Fruit fly (Drosophila melanogaster) whole organism: Measurements from ENCODE around the gene ND-23.

ENCODE experiments used
- CG8478 ChIP-seq: fragments of >200 bp; optimal IDR thresholded peaks from 2 replicates; lab custom pipeline; 2018; ENCODE audit warnings: inconsistent platforms
- Dll ChIP-seq: fragments of >200 bp; optimal IDR thresholded peaks from 2 replicates; lab custom pipeline; 2017
- EcR ChIP-seq, 2 experiments: fragments of >200 bp; optimal IDR thresholded peaks; 2 replicates each; lab custom pipeline; 2017; ENCODE audit warnings: missing biosample characterization in 2 of 2, missing genetic modification characterization in 2 of 2, missing genetic modification reagents in 2 of 2
- pan ChIP-seq: fragments of >200 bp; optimal IDR thresholded peaks from 2 replicates; lab custom pipeline; 2017
- psq ChIP-seq: fragments of >200 bp; optimal IDR thresholded peaks from 2 replicates; lab custom pipeline; 2017
- usp ChIP-seq: fragments of >200 bp; optimal IDR thresholded peaks from 2 replicates; lab custom pipeline; 2017; ENCODE audit warnings: missing biosample characterization, missing genetic modification characterization, mixed read lengths

The ND-23 gene

dm6 chr3R:15832525-15832924 is 4.4 kb downstream of the ND-23 start, which contains the start of gene rec:
Gene rec (minus strand): TSS chr3R:15832632.
- no peak for TF ChIP-seq usp (GFP tag; lab: Kevin White, UChicago)
- no peak for TF ChIP-seq CG8478
- no peak for TF ChIP-seq psq (lab: Kevin White, UChicago)
- TF ChIP-seq Dll (lab: Kevin White, UChicago), result no peak
- no peak for TF ChIP-seq EcR (GFP tag; optimal IDR thresholded peaks at IDR 0.05; lab: Kevin White, UChicago)
- no peak for TF ChIP-seq pan (lab: Kevin White, UChicago)

dm6 chr3R:15827559-15827958 is 9.4 kb downstream of the ND-23 start:
- TF ChIP-seq EcR (GFP tag; optimal IDR thresholded peaks at IDR 0.05; lab: Kevin White, UChicago) (peak in 1 of 2 experiments; percentile 52), Dll (lab: Kevin White, UChicago) (no peak), pan (lab: Kevin White, UChicago) (no peak), psq (lab: Kevin White, UChicago) (no peak), CG8478 (no peak)

dm6 chr3R:15825521-15825920 is 11.4 kb downstream of the ND-23 start, which contains the start of gene CG4576:
Gene CG4576 (plus strand): TSS chr3R:15825747.
- TF ChIP-seq psq (lab: Kevin White, UChicago) (no peak), EcR (GFP tag; optimal IDR thresholded peaks at IDR 0.05; lab: Kevin White, UChicago) (no peak), usp (GFP tag; lab: Kevin White, UChicago) (no peak), CG8478 (no peak), Dll (lab: Kevin White, UChicago) (no peak), pan (lab: Kevin White, UChicago) (no peak)

dm6 chr3R:15816276-15816675 is 20.6 kb downstream of the ND-23 start:
- TF ChIP-seq pan (lab: Kevin White, UChicago) (peak; percentile 13), psq (lab: Kevin White, UChicago) (no peak), CG8478 (no peak), Dll (lab: Kevin White, UChicago) (no peak), usp (GFP tag; lab: Kevin White, UChicago) (no peak), EcR (GFP tag; optimal IDR thresholded peaks at IDR 0.05; lab: Kevin White, UChicago) (no peak)

- TF ChIP-seq psq (lab: Kevin White, UChicago) (no peak), usp (GFP tag; lab: Kevin White, UChicago) (no peak), Dll (lab: Kevin White, UChicago) (no peak), pan (lab: Kevin White, UChicago) (no peak), EcR (GFP tag; optimal IDR thresholded peaks at IDR 0.05; lab: Kevin White, UChicago) (no peak)
These were observed 22.8 kb downstream of the ND-23 start for dm6 chr3R:15814150-15814549.

dm6 chr3R:15810369-15810768 is 26.5 kb downstream of the ND-23 start:
- TF ChIP-seq Dll (lab: Kevin White, UChicago) (no peak), CG8478 (no peak), EcR (GFP tag; optimal IDR thresholded peaks at IDR 0.05; lab: Kevin White, UChicago) (no peak), psq (lab: Kevin White, UChicago) (no peak), pan (lab: Kevin White, UChicago) (no peak), usp (GFP tag; lab: Kevin White, UChicago) (no peak)

dm6 chr3R:15807877-15808381 is 29.0 kb downstream of the ND-23 start:
- TF ChIP-seq Dll (lab: Kevin White, UChicago) (no peak), pan (lab: Kevin White, UChicago) (no peak), EcR (GFP tag; optimal IDR thresholded peaks at IDR 0.05; lab: Kevin White, UChicago) (no peak), usp (GFP tag; lab: Kevin White, UChicago) (no peak), psq (lab: Kevin White, UChicago) (no peak), CG8478 (no peak)

- TF ChIP-seq pan (lab: Kevin White, UChicago) (no peak), usp (GFP tag; lab: Kevin White, UChicago) (no peak), psq (lab: Kevin White, UChicago) (no peak), EcR (GFP tag; optimal IDR thresholded peaks at IDR 0.05; lab: Kevin White, UChicago) (no peak), CG8478 (no peak), Dll (lab: Kevin White, UChicago) (no peak)
These were observed 29.6 kb downstream of the ND-23 start for dm6 chr3R:15807306-15807705.

- no peak for TF ChIP-seq usp (GFP tag; lab: Kevin White, UChicago)
These were observed 30.6 kb downstream of the ND-23 start for dm6 chr3R:15806341-15806740.

- TF ChIP-seq pan (lab: Kevin White, UChicago), result no peak
- TF ChIP-seq CG8478, result no peak
- no peak for TF ChIP-seq Dll (lab: Kevin White, UChicago)
- TF ChIP-seq usp (GFP tag; lab: Kevin White, UChicago), result no peak
- TF ChIP-seq psq (lab: Kevin White, UChicago), result no peak
- TF ChIP-seq EcR (GFP tag; optimal IDR thresholded peaks at IDR 0.05; lab: Kevin White, UChicago), result no peak
These were observed 32.2 kb downstream of the ND-23 start for dm6 chr3R:15804678-15805077.

dm6 chr3R:15803502-15804461 is 33.1 kb downstream of the ND-23 start, which contains the start of gene alpha-Man-IIb:
Gene alpha-Man-IIb (plus strand): TSS chr3R:15804248.
- TF ChIP-seq psq (lab: Kevin White, UChicago) (no peak), usp (GFP tag; lab: Kevin White, UChicago) (no peak), pan (lab: Kevin White, UChicago) (no peak), Dll (lab: Kevin White, UChicago) (no peak), EcR (GFP tag; optimal IDR thresholded peaks at IDR 0.05; lab: Kevin White, UChicago) (no peak), CG8478 (no peak)
